Worm (Caenorhabditis elegans) whole organism, L1 larva: ENCODE data around the gene lgc-9.
"Not testable (repeated sequence)": the region's sequence is repeated elsewhere in the genome, so short reads cannot be mapped to it uniquely, and the experiment has no call there.

ENCODE experiments used
- Y116A8C.19 ChIP-seq: sonication (generic microtip); optimal IDR thresholded peaks from 2 replicates; lab custom pipeline; 2016; ENCODE audit warnings: missing compliant biosample characterization, missing genetic modification characterization, borderline replicate concordance
- alr-1 ChIP-seq: fragments of 200-800 bp; sonication (Bioruptor generic); optimal IDR thresholded peaks from 2 replicates; lab custom pipeline; 2018; ENCODE audit warnings: borderline replicate concordance, mild to moderate bottlenecking, missing genetic modification characterization, missing compliant biosample characterization
- aly-2 ChIP-seq: fragments of 150-350 bp; optimal IDR thresholded peaks from 2 replicates; lab custom pipeline; 2014; ENCODE audit warnings: missing biosample characterization, missing genetic modification characterization
- ama-1 ChIP-seq: fragments of 150-350 bp; optimal IDR thresholded peaks from 2 replicates; lab custom pipeline; 2014
- ceh-82 ChIP-seq, 3 experiments: fragments of 150-350 bp in 1 of 3; sonication (generic microtip) in 2 of 3; optimal IDR thresholded peaks; 2 replicates each; lab custom pipeline; 2014 to 2017; ENCODE audit warnings: missing biosample characterization in 3 of 3, missing genetic modification characterization in 3 of 3
- efl-3 ChIP-seq: fragments of 200-800 bp; sonication (Bioruptor generic); optimal IDR thresholded peaks from 2 replicates; lab custom pipeline; 2018; ENCODE audit warnings: mild to moderate bottlenecking, missing genetic modification characterization, missing compliant biosample characterization
- elt-2 ChIP-seq: sonication (generic microtip); optimal IDR thresholded peaks from 2 replicates; lab custom pipeline; 2016; ENCODE audit warnings: missing genetic modification characterization, mild to moderate bottlenecking, inconsistent platforms, missing compliant biosample characterization, missing genetic modification reagents
- fkh-10 ChIP-seq: sonication (generic microtip); optimal IDR thresholded peaks from 2 replicates; lab custom pipeline; 2017; ENCODE audit warnings: missing biosample characterization, missing genetic modification reagents, missing genetic modification characterization
- fos-1 ChIP-seq: fragments of 150-350 bp; optimal IDR thresholded peaks from 2 replicates; lab custom pipeline; 2014; ENCODE audit warnings: missing biosample characterization, missing genetic modification characterization
- hlh-17 ChIP-seq: fragments of 200-800 bp; sonication (Bioruptor generic); optimal IDR thresholded peaks from 2 replicates; lab custom pipeline; 2018; ENCODE audit warnings: missing genetic modification characterization, mild to moderate bottlenecking, missing compliant biosample characterization, moderate library complexity, borderline replicate concordance
- isw-1 ChIP-seq: fragments of 200-800 bp; sonication (Bioruptor generic); IDR thresholded peaks from 2 replicates; pipeline ENCODE4 v1.3.6; 2022; ENCODE audit warnings: missing genetic modification characterization, missing compliant biosample characterization
- lin-13 ChIP-seq: fragments of 150-350 bp; optimal IDR thresholded peaks from 2 replicates; lab custom pipeline; 2014; ENCODE audit warnings: missing biosample characterization, missing genetic modification reagents, missing genetic modification characterization
- lin-14 ChIP-seq: fragments of 200-800 bp; sonication (Bioruptor generic); optimal IDR thresholded peaks from 2 replicates; lab custom pipeline; 2018; ENCODE audit warnings: mild to moderate bottlenecking, missing genetic modification characterization, moderate library complexity, missing compliant biosample characterization
- lin-35 ChIP-seq, 2 experiments: fragments of 150-350 bp; optimal IDR thresholded peaks; 2 replicates each; lab custom pipeline; 2014; ENCODE audit warnings: missing biosample characterization in 2 of 2, missing genetic modification characterization in 2 of 2, missing genetic modification reagents in 2 of 2
- lin-39 ChIP-seq: fragments of 150-350 bp; optimal IDR thresholded peaks from 2 replicates; lab custom pipeline; 2014; ENCODE audit warnings: missing biosample characterization, missing genetic modification reagents, missing genetic modification characterization
- lir-3 ChIP-seq: sonication (generic microtip); optimal IDR thresholded peaks from 2 replicates; lab custom pipeline; 2016; ENCODE audit warnings: mild to moderate bottlenecking, missing genetic modification characterization, moderate library complexity, missing compliant biosample characterization; ENCODE audit not compliant: poor library complexity
- lsy-2 ChIP-seq, 2 experiments: fragments of 150-350 bp; optimal IDR thresholded peaks; 2 replicates each; lab custom pipeline; 2014; ENCODE audit warnings: missing biosample characterization in 2 of 2, missing genetic modification characterization in 2 of 2
- mef-2 ChIP-seq: fragments of 150-350 bp; optimal IDR thresholded peaks from 2 replicates; lab custom pipeline; 2014; ENCODE audit warnings: missing biosample characterization, missing genetic modification characterization
- nhr-19 ChIP-seq: fragments of 200-800 bp; sonication (Bioruptor generic); conservative IDR thresholded peaks from 2 replicates; pipeline ENCODE4 v1.3.6; 2022; ENCODE audit warnings: missing genetic modification characterization, missing compliant biosample characterization
- nhr-71 ChIP-seq: sonication (generic microtip); optimal IDR thresholded peaks from 2 replicates; lab custom pipeline; 2016; ENCODE audit warnings: mild to moderate bottlenecking, missing genetic modification characterization, moderate library complexity, missing compliant biosample characterization
- nhr-76 ChIP-seq: sonication (generic microtip); optimal IDR thresholded peaks from 2 replicates; lab custom pipeline; 2017; ENCODE audit warnings: missing biosample characterization, missing genetic modification characterization
- nhr-84 ChIP-seq: sonication (generic microtip); optimal IDR thresholded peaks from 2 replicates; lab custom pipeline; 2017; ENCODE audit warnings: missing biosample characterization, missing genetic modification characterization
- nhr-90 ChIP-seq: sonication (generic microtip); optimal IDR thresholded peaks from 2 replicates; lab custom pipeline; 2016; ENCODE audit warnings: mild to moderate bottlenecking, missing genetic modification characterization, missing compliant biosample characterization; ENCODE audit not compliant: poor library complexity
- pag-3 ChIP-seq: sonication (generic microtip); optimal IDR thresholded peaks from 2 replicates; lab custom pipeline; 2017; ENCODE audit warnings: missing genetic modification characterization, mild to moderate bottlenecking, missing compliant biosample characterization, antibody characterized with exemption, borderline replicate concordance; ENCODE audit not compliant: insufficient read depth
- pqm-1 ChIP-seq: sonication (generic microtip); optimal IDR thresholded peaks from 3 replicates; lab custom pipeline; 2017; ENCODE audit warnings: missing biosample characterization, missing genetic modification characterization
- skn-1 ChIP-seq: fragments of 150-350 bp; optimal IDR thresholded peaks from 2 replicates; lab custom pipeline; 2014; ENCODE audit warnings: missing biosample characterization, missing genetic modification characterization
- snu-23 ChIP-seq: sonication (generic microtip); optimal IDR thresholded peaks from 2 replicates; lab custom pipeline; 2016; ENCODE audit warnings: missing genetic modification characterization, missing compliant biosample characterization
- sup-37 ChIP-seq: fragments of 200-800 bp; sonication (Bioruptor generic); optimal IDR thresholded peaks from 2 replicates; lab custom pipeline; 2018; ENCODE audit warnings: mild to moderate bottlenecking, missing genetic modification characterization, missing compliant biosample characterization
- swsn-7 ChIP-seq: sonication (generic microtip); optimal IDR thresholded peaks from 2 replicates; lab custom pipeline; 2016; ENCODE audit warnings: missing genetic modification characterization, missing compliant biosample characterization
- unc-30 ChIP-seq: sonication (generic microtip); optimal IDR thresholded peaks from 2 replicates; lab custom pipeline; 2017; ENCODE audit warnings: missing biosample characterization, missing genetic modification characterization
- xbp-1 ChIP-seq: sonication (generic microtip); optimal IDR thresholded peaks from 2 replicates; lab custom pipeline; 2016; ENCODE audit warnings: missing genetic modification characterization, missing compliant biosample characterization

The lgc-9 gene

ce11 chrIV:3385337-3386215 lies 29.9 kb upstream of the lgc-9 start, which contains the start of gene mai-2 (continued):
- peak; percentile 18 for TF ChIP-seq lin-39 (tag; lab: Kevin White, UChicago)
- TF ChIP-seq isw-1 (GFP tag; lab: Robert Waterston, UW): peak; percentile 37; the same call in 1 of the 2 replicates
- TF ChIP-seq lin-13 (GFP tag; lab: Kevin White, UChicago): peak; percentile 57
- peak; percentile 21 to 74 (median 32) for TF ChIP-seq ceh-82 (tag; optimal IDR thresholded peaks at IDR 0.05; lab: Kevin White, UChicago)
- peak; percentile 57 for TF ChIP-seq skn-1 (tag; lab: Kevin White, UChicago)
- TF ChIP-seq lir-3: peak; percentile 36
- TF ChIP-seq snu-23: peak; percentile 84
- peak; percentile 58 for TF ChIP-seq fos-1
- TF ChIP-seq nhr-76 (tag; lab: Kevin White, UChicago): no peak
- no peak for TF ChIP-seq nhr-84 (tag; lab: Kevin White, UChicago)

- TF ChIP-seq xbp-1 (no peak), ama-1 (peak; percentile 18), nhr-90 (peak; percentile 28)
Measured at ce11 chrIV:3386504-3387290, 28.8 kb upstream of the lgc-9 start.

ce11 chrIV:3389999-3390398 lies 25.5 kb upstream of the lgc-9 start, which contains the start of gene B0546.5:
Gene B0546.5, minus strand, starts transcription at chrIV:3390099.
- TF ChIP-seq Y116A8C.19 (tag; lab: Kevin White, UChicago); unc-30 (tag; lab: Kevin White, UChicago); lir-3: not testable (repeated sequence)
- TF ChIP-seq, all 84 proteins: peak for 0; not testable (repeated sequence) for 84

ce11 chrIV:3394066-3394465 lies 21.4 kb upstream of the lgc-9 start, which contains the start of gene C04C3.4:
Gene C04C3.4, plus strand, starts transcription at chrIV:3394366.
- not testable (repeated sequence) for TF ChIP-seq elt-2; lsy-2 (tag; optimal IDR thresholded peaks at IDR 0.05; lab: Kevin White, UChicago); sup-37 (GFP tag; lab: Kevin White, UChicago)

ce11 chrIV:3395581-3395980 lies 19.9 kb upstream of the lgc-9 start, which contains the start of gene C04C3.14:
Gene C04C3.14, plus strand, starts transcription at chrIV:3395881.
- TF ChIP-seq lin-35 (GFP tag; optimal IDR thresholded peaks at IDR 0.05; lab: Kevin White, UChicago) (no peak), nhr-19 (GFP tag; lab: Robert Waterston, UW) (no peak), lin-14 (GFP tag; lab: Kevin White, UChicago) (no peak), lsy-2 (tag; optimal IDR thresholded peaks at IDR 0.05; lab: Kevin White, UChicago) (no peak), swsn-7 (tag; lab: Kevin White, UChicago) (no peak), alr-1 (tag; lab: Kevin White, UChicago) (no peak), pag-3 (tag; lab: Kevin White, UChicago) (no peak), isw-1 (GFP tag; lab: Robert Waterston, UW) (no peak), aly-2 (tag; lab: Kevin White, UChicago) (no peak)

- TF ChIP-seq fkh-10 (GFP tag; lab: Kevin White, UChicago) (no peak), hlh-17 (GFP tag; lab: Kevin White, UChicago) (no peak), alr-1 (tag; lab: Kevin White, UChicago) (no peak), mef-2 (no peak), unc-30 (tag; lab: Kevin White, UChicago) (no peak), pqm-1 (tag; lab: Kevin White, UChicago) (no peak), Y116A8C.19 (tag; lab: Kevin White, UChicago) (no peak), nhr-71 (tag; lab: Kevin White, UChicago) (no peak), efl-3 (GFP tag; lab: Kevin White, UChicago) (no peak)
Measured at ce11 chrIV:3398078-3398477, 17.4 kb upstream of the lgc-9 start.
